Worm (Caenorhabditis elegans): Measurements from ENCODE around the gene F08D12.12.

DNA sequence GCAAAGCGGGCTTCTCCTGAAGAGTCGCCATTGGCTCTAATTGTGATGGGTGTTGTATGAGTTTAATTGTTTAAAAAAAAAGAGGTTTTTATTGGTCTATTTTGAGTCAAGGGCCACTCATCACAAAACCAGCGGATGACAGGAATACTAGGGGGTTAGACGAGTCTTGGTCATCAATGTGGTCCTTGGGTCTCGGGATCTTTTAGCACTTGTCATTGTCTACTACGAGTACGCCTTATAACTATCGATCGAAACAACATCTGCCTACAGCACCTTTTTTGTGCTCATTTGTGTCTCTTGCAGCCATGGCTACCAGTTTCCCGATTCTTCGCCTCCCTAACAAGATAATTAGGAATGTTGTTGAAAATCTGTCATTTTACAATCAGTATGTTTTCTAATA, 22.2 kb downstream of the F08D12.12 start, which contains the start of gene fbxb-108:
- TF ChIP-seq ztf-23 (GFP tag; IDR thresholded peaks at IDR 0.05) (no peak), flt-1 (GFP tag; IDR thresholded peaks at IDR 0.05) (no peak), ref-1 (GFP tag; conservative IDR thresholded peaks at IDR 0.05) (no peak), klf-2 (GFP tag; conservative IDR thresholded peaks at IDR 0.05) (no peak), ztf-29 (GFP tag; IDR thresholded peaks at IDR 0.05) (no peak), tab-1 (GFP tag; IDR thresholded peaks at IDR 0.05) (no peak), cog-1 (tag; optimal IDR thresholded peaks at IDR 0.05) (no peak), T22C8.4 (GFP tag; IDR thresholded peaks at IDR 0.05) (no peak)

Data from whole organism, midembryonic.